Worm (Caenorhabditis elegans) whole organism, L4 larva: ENCODE data around the gene twk-3.

Experiments used
- D1046.2 ChIP-seq: fragments of 200-800 bp; sonication (Bioruptor generic); IDR thresholded peaks from 2 replicates; pipeline ENCODE4 v1.3.6; 2022; ENCODE audit warnings: missing genetic modification characterization, missing compliant biosample characterization
- F10B5.3 ChIP-seq: sonication (generic microtip); optimal IDR thresholded peaks from 2 replicates; lab custom pipeline; 2016; ENCODE audit warnings: mild to moderate bottlenecking, missing genetic modification characterization, missing compliant biosample characterization
- F37D6.2 ChIP-seq: sonication (generic microtip); optimal IDR thresholded peaks from 2 replicates; lab custom pipeline; 2016; ENCODE audit warnings: mild to moderate bottlenecking, missing genetic modification characterization, missing compliant biosample characterization
- Y5F2A.4 ChIP-seq: fragments of 200-800 bp; sonication (Bioruptor generic); optimal IDR thresholded peaks from 2 replicates; lab custom pipeline; 2018; ENCODE audit warnings: mild to moderate bottlenecking, missing genetic modification characterization, missing compliant biosample characterization
- Y75B8A.6 ChIP-seq: fragments of 200-800 bp; sonication (Bioruptor generic); IDR thresholded peaks from 2 replicates; pipeline ENCODE4 v1.3.6; 2022; ENCODE audit warnings: missing genetic modification reagents, missing genetic modification characterization, missing compliant biosample characterization
- ZK337.2 ChIP-seq: fragments of 200-800 bp; sonication (Bioruptor generic); IDR thresholded peaks from 2 replicates; pipeline ENCODE4 v1.3.6; 2022; ENCODE audit warnings: missing genetic modification reagents, missing genetic modification characterization, missing compliant biosample characterization
- aha-1 ChIP-seq: fragments of 150-350 bp; peaks from one replicate; lab custom pipeline; 2014; ENCODE audit warnings: missing biosample characterization, missing genetic modification characterization
- aly-2 ChIP-seq: sonication (generic microtip); optimal IDR thresholded peaks from 2 replicates; lab custom pipeline; 2018; ENCODE audit warnings: missing biosample characterization, missing genetic modification characterization
- cey-2 ChIP-seq: sonication (generic microtip); optimal IDR thresholded peaks from 3 replicates; lab custom pipeline; 2017; ENCODE audit warnings: missing genetic modification characterization, mild to moderate bottlenecking, missing compliant biosample characterization, antibody characterized with exemption, borderline replicate concordance; ENCODE audit not compliant: insufficient read depth
- daf-12 ChIP-seq: fragments of 150-350 bp; optimal IDR thresholded peaks from 2 replicates; lab custom pipeline; 2014; ENCODE audit warnings: missing biosample characterization, missing genetic modification reagents, missing genetic modification characterization
- daf-8 ChIP-seq: fragments of 200-800 bp; sonication (Bioruptor generic); IDR thresholded peaks from 2 replicates; pipeline ENCODE4 v1.3.6; 2022; ENCODE audit warnings: missing genetic modification characterization, missing compliant biosample characterization
- dmd-8 ChIP-seq: fragments of 200-800 bp; sonication (Bioruptor generic); IDR thresholded peaks from 2 replicates; pipeline ENCODE4 v1.3.6; 2022; ENCODE audit warnings: missing genetic modification characterization, missing compliant biosample characterization
- dve-1 ChIP-seq: sonication (generic microtip); optimal IDR thresholded peaks from 2 replicates; lab custom pipeline; 2017; ENCODE audit warnings: antibody characterized with exemption, mild to moderate bottlenecking, missing genetic modification characterization, missing compliant biosample characterization; ENCODE audit not compliant: insufficient read depth
- fos-1 ChIP-seq: fragments of 150-350 bp; optimal IDR thresholded peaks from 2 replicates; lab custom pipeline; 2014; ENCODE audit warnings: missing biosample characterization, missing genetic modification characterization
- hlh-11 ChIP-seq: fragments of 200-800 bp; sonication (Bioruptor generic); optimal IDR thresholded peaks from 2 replicates; lab custom pipeline; 2018; ENCODE audit warnings: mild to moderate bottlenecking, missing genetic modification characterization, missing compliant biosample characterization
- hlh-30 ChIP-seq: sonication (generic microtip); optimal IDR thresholded peaks from 2 replicates; lab custom pipeline; 2017; ENCODE audit warnings: antibody characterized with exemption, mild to moderate bottlenecking, missing genetic modification characterization, missing compliant biosample characterization; ENCODE audit not compliant: insufficient read depth
- hmg-1.1 ChIP-seq: fragments of 200-800 bp; sonication (Bioruptor generic); IDR thresholded peaks from 2 replicates; pipeline ENCODE4 v1.3.6; 2022; ENCODE audit warnings: missing genetic modification reagents, missing genetic modification characterization, missing compliant biosample characterization
- lim-7 ChIP-seq: fragments of 200-800 bp; sonication (Bioruptor generic); IDR thresholded peaks from 2 replicates; pipeline ENCODE4 v1.3.6; 2022; ENCODE audit warnings: missing genetic modification characterization, missing compliant biosample characterization
- lin-1 ChIP-seq: fragments of 200-800 bp; sonication (Bioruptor generic); IDR thresholded peaks from 2 replicates; pipeline ENCODE4 v1.3.6; 2022; ENCODE audit warnings: missing genetic modification reagents, missing genetic modification characterization, missing compliant biosample characterization
- lin-13 ChIP-seq: fragments of 150-350 bp; optimal IDR thresholded peaks from 2 replicates; lab custom pipeline; 2014; ENCODE audit warnings: missing biosample characterization, missing genetic modification reagents, missing genetic modification characterization
- lin-38 ChIP-seq: fragments of 200-800 bp; sonication (Bioruptor generic); IDR thresholded peaks from 2 replicates; pipeline ENCODE4 v1.3.6; 2022; ENCODE audit warnings: missing genetic modification reagents, missing genetic modification characterization, missing compliant biosample characterization
- lsy-2 ChIP-seq, 2 experiments: fragments of 150-350 bp in 1 of 2; sonication (generic microtip) in 1 of 2; optimal IDR thresholded peaks; 2 replicates each; lab custom pipeline; 2014 to 2017; ENCODE audit warnings: missing biosample characterization in 2 of 2, missing genetic modification characterization in 2 of 2
- madf-5 ChIP-seq, 2 experiments: fragments of 200-800 bp; sonication (Bioruptor generic); IDR thresholded peaks; 2 replicates each; pipeline ENCODE4 v1.3.6; 2022; ENCODE audit warnings: missing compliant biosample characterization in 2 of 2, missing genetic modification characterization in 2 of 2
- madf-9 ChIP-seq: fragments of 200-800 bp; sonication (Bioruptor generic); conservative IDR thresholded peaks from 2 replicates; pipeline ENCODE4 v1.3.6; 2022; ENCODE audit warnings: missing genetic modification reagents, missing genetic modification characterization, missing compliant biosample characterization
- mdl-1 ChIP-seq, 2 experiments: fragments of 150-350 bp in 1 of 2; sonication (generic microtip) in 1 of 2; optimal IDR thresholded peaks; 2 replicates each; lab custom pipeline; 2014 to 2017; ENCODE audit warnings: missing biosample characterization in 2 of 2, missing genetic modification characterization in 2 of 2
- mdt-29 ChIP-seq: fragments of 200-800 bp; sonication (Bioruptor generic); IDR thresholded peaks from 2 replicates; pipeline ENCODE4 v1.3.6; 2022; ENCODE audit warnings: missing genetic modification reagents, missing genetic modification characterization, missing compliant biosample characterization
- mep-1 ChIP-seq: fragments of 150-350 bp; sonication (generic microtip); optimal IDR thresholded peaks from 3 replicates; lab custom pipeline; 2014; ENCODE audit warnings: missing biosample characterization, missing genetic modification characterization
- mxl-3 ChIP-seq: fragments of 200-800 bp; sonication (Bioruptor generic); optimal IDR thresholded peaks from 2 replicates; lab custom pipeline; 2018; ENCODE audit warnings: mild to moderate bottlenecking, missing genetic modification characterization, missing compliant biosample characterization
- nhr-111 ChIP-seq: fragments of 200-800 bp; sonication (Bioruptor generic); optimal IDR thresholded peaks from 2 replicates; lab custom pipeline; 2018; ENCODE audit warnings: mild to moderate bottlenecking, missing genetic modification characterization, missing compliant biosample characterization
- nhr-25 ChIP-seq: sonication (generic microtip); optimal IDR thresholded peaks from 2 replicates; lab custom pipeline; 2017; ENCODE audit warnings: missing genetic modification characterization, mild to moderate bottlenecking, missing compliant biosample characterization, antibody characterized with exemption, moderate library complexity, borderline replicate concordance; ENCODE audit not compliant: insufficient read depth
- nhr-28 ChIP-seq: fragments of 150-350 bp; optimal IDR thresholded peaks from 2 replicates; lab custom pipeline; 2014; ENCODE audit warnings: missing biosample characterization, missing genetic modification characterization
- nhr-41 ChIP-seq: fragments of 200-800 bp; sonication (Bioruptor generic); IDR thresholded peaks from 2 replicates; pipeline ENCODE4 v1.3.6; 2022; ENCODE audit warnings: missing genetic modification reagents, missing genetic modification characterization, missing compliant biosample characterization
- nhr-48 ChIP-seq: sonication (generic microtip); optimal IDR thresholded peaks from 2 replicates; lab custom pipeline; 2016; ENCODE audit warnings: mild to moderate bottlenecking, missing genetic modification characterization, missing compliant biosample characterization
- nhr-77 ChIP-seq: fragments of 150-350 bp; optimal IDR thresholded peaks from 2 replicates; lab custom pipeline; 2014; ENCODE audit warnings: missing biosample characterization, missing genetic modification characterization
- pha-4 ChIP-seq, 2 experiments: fragments of 150-350 bp in 1 of 2; fragments of 200-800 bp in 1 of 2; sonication (Bioruptor generic) in 1 of 2; IDR thresholded peaks in 1 of 2; optimal IDR thresholded peaks in 1 of 2; 2 replicates each; pipeline versions ENCODE4 v1.3.6 to Lab custom; 2014 to 2022; ENCODE audit warnings: missing genetic modification characterization in 2 of 2, missing genetic modification reagents in 2 of 2, missing biosample characterization in 1 of 2, missing compliant biosample characterization in 1 of 2
- php-3 ChIP-seq: fragments of 200-800 bp; sonication (Bioruptor generic); IDR thresholded peaks from 2 replicates; pipeline ENCODE4 v1.3.6; 2022; ENCODE audit warnings: missing genetic modification reagents, missing genetic modification characterization, missing compliant biosample characterization
- rbr-2 ChIP-seq: sonication (generic microtip); optimal IDR thresholded peaks from 2 replicates; lab custom pipeline; 2016; ENCODE audit warnings: missing genotype, missing genetic modification characterization, missing compliant biosample characterization
- saeg-2 ChIP-seq: fragments of 200-800 bp; sonication (Bioruptor generic); IDR thresholded peaks from 2 replicates; pipeline ENCODE4 v1.3.6; 2022; ENCODE audit warnings: missing genetic modification reagents, missing genetic modification characterization, missing compliant biosample characterization
- unc-130 ChIP-seq: sonication (generic microtip); optimal IDR thresholded peaks from 2 replicates; lab custom pipeline; 2016; ENCODE audit warnings: missing genetic modification reagents, missing genetic modification characterization, missing compliant biosample characterization
- unc-39 ChIP-seq: sonication (generic microtip); optimal IDR thresholded peaks from 2 replicates; lab custom pipeline; 2017; ENCODE audit warnings: missing biosample characterization, missing genetic modification characterization
- unc-62 ChIP-seq, 3 experiments: fragments of 150-350 bp in 1 of 3; sonication (generic microtip); optimal IDR thresholded peaks in 2 of 3; peaks in 1 of 3; 1 replicate in 1 of 3; 2 replicates in 2 of 3; lab custom pipeline; 2014 to 2017; ENCODE audit warnings: missing biosample characterization in 3 of 3, missing genetic modification characterization in 3 of 3, missing genetic modification reagents in 3 of 3, missing genotype in 1 of 3
- vab-7 ChIP-seq: fragments of 200-800 bp; sonication (Bioruptor generic); IDR thresholded peaks from 2 replicates; pipeline ENCODE4 v1.3.6; 2022; ENCODE audit warnings: missing genetic modification reagents, missing genetic modification characterization, missing compliant biosample characterization
- zag-1 ChIP-seq: fragments of 150-350 bp; optimal IDR thresholded peaks from 2 replicates; lab custom pipeline; 2014; ENCODE audit warnings: missing biosample characterization, missing genetic modification characterization
- zip-11 ChIP-seq: fragments of 200-800 bp; sonication (Bioruptor generic); IDR thresholded peaks from 2 replicates; pipeline ENCODE4 v1.3.6; 2022; ENCODE audit warnings: missing genetic modification characterization, missing compliant biosample characterization
- ztf-7 ChIP-seq: fragments of 150-350 bp; optimal IDR thresholded peaks from 2 replicates; lab custom pipeline; 2014; ENCODE audit warnings: missing biosample characterization, missing genetic modification characterization

The twk-3 gene

DNA sequence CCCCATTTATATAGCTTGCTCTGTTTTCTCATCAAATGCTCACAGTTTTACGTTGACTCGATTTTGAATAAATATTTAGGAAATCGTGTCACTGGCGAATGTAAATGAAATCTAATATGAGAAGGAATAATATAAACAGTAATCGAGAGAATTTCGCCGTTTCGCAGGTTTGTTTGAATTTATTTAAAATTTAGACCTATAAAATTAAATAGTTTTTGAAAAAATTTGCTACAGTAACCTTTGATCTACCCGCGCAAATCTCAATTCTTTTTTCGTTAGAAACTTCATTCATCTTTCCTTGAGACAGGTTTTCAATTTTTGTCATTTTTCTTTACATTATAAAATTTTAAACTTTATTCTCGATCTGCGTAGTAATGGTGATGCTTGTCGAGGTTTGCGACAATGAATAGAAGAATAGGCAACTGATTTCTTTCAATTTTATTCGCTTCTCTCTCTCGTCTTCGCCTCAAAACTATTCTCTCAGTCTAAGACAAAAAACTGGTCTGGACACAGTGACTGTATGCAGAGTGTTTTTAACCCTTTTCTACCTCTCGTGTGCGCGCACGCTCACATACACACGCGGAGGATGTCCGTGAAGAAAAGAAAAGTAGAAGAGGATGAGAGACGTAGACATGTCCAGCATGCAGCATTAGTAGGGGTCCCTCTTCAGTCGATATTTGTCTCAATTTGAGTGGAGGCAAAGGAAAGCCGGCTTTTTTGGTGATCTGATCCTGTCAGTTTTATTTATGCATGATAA, 9.9 kb upstream of the twk-3 start, which contains the start of gene dab-1:
TSS of gene dab-1 (plus strand) at position 78 of the 757 bp plus-strand sequence.
- TF ChIP-seq mep-1 (tag; lab: Kevin White, UChicago) (peak; percentile 56), nhr-28 (tag; lab: Kevin White, UChicago) (peak; percentile 85), cey-2 (tag; lab: Kevin White, UChicago) (peak; percentile 51), Y5F2A.4 (GFP tag; lab: Kevin White, UChicago) (no peak), dve-1 (tag; lab: Kevin White, UChicago) (peak; percentile 39), lin-38 (GFP tag; lab: Robert Waterston, UW) (0 out of 2 replicates have a peak, but pooled peaks have one; percentile 24), madf-9 (no peak), php-3 (GFP tag; lab: Robert Waterston, UW) (no peak), D1046.2 (no peak), aha-1 (peak; percentile 73), lim-7 (GFP tag; lab: Robert Waterston, UW) (no peak), dmd-8 (GFP tag; lab: Robert Waterston, UW) (no peak), unc-130 (peak; percentile 24), lin-13 (no peak), nhr-48 (tag; lab: Kevin White, UChicago) (peak; percentile 22), F37D6.2 (tag; lab: Kevin White, UChicago) (no peak), mdl-1 (tag; optimal IDR thresholded peaks at IDR 0.05; lab: Kevin White, UChicago) (peak; percentile 90 to 97), unc-62 (GFP tag; optimal IDR thresholded peaks at IDR 0.05 in 1 of 2; lab: Kevin White, UChicago) (peak in 1 of 2 experiments; percentile 75), unc-62 (tag; optimal IDR thresholded peaks at IDR 0.05; lab: Kevin White, UChicago) (no peak), unc-39 (no peak), zag-1 (no peak), nhr-77 (tag; lab: Kevin White, UChicago) (peak; percentile 41), saeg-2 (GFP tag; lab: Robert Waterston, UW) (no peak), daf-12 (tag; lab: Kevin White, UChicago) (no peak), ZK337.2 (GFP tag; lab: Robert Waterston, UW) (no peak), pha-4 (GFP tag; IDR thresholded peaks at IDR 0.05; lab: Robert Waterston, UW) (no peak), pha-4 (tag; optimal IDR thresholded peaks at IDR 0.05; lab: Kevin White, UChicago) (no peak), hlh-30 (tag; lab: Kevin White, UChicago) (peak; percentile 76), mxl-3 (GFP tag; lab: Kevin White, UChicago) (peak; percentile 94), madf-5 (GFP tag; IDR thresholded peaks at IDR 0.05; lab: Robert Waterston, UW) (no peak), rbr-2 (no peak), F10B5.3 (tag; lab: Kevin White, UChicago) (no peak), ztf-7 (no peak), hmg-1.1 (GFP tag; lab: Robert Waterston, UW) (no peak), aly-2 (no peak), Y75B8A.6 (GFP tag; lab: Robert Waterston, UW) (no peak), lin-1 (GFP tag; lab: Robert Waterston, UW) (no peak), nhr-25 (tag; lab: Kevin White, UChicago) (peak; percentile 25), nhr-111 (no peak), daf-8 (GFP tag; lab: Robert Waterston, UW) (no peak), mdt-29 (GFP tag; lab: Robert Waterston, UW) (no peak), fos-1 (tag; lab: Kevin White, UChicago) (no peak), lsy-2 (tag; optimal IDR thresholded peaks at IDR 0.05; lab: Kevin White, UChicago) (peak in 1 of 2 experiments; percentile 25), hlh-11 (tag; lab: Kevin White, UChicago) (peak; percentile 53), vab-7 (GFP tag; lab: Robert Waterston, UW) (no peak), nhr-41 (GFP tag; lab: Robert Waterston, UW) (no peak), zip-11 (GFP tag; lab: Robert Waterston, UW) (no peak)
